Worm (Caenorhabditis elegans) whole organism, L1 larva: ENCODE results near the gene plk-1.

Experiments used
- alr-1 ChIP-seq: fragments of 200-800 bp; sonication (Bioruptor generic); optimal IDR thresholded peaks from 2 replicates; lab custom pipeline; 2018; ENCODE audit warnings: borderline replicate concordance, mild to moderate bottlenecking, missing genetic modification characterization, missing compliant biosample characterization
- fkh-10 ChIP-seq: sonication (generic microtip); optimal IDR thresholded peaks from 2 replicates; lab custom pipeline; 2017; ENCODE audit warnings: missing biosample characterization, missing genetic modification reagents, missing genetic modification characterization
- nhr-11 ChIP-seq: fragments of 150-350 bp; optimal IDR thresholded peaks from 2 replicates; lab custom pipeline; 2014; ENCODE audit warnings: missing biosample characterization, missing genetic modification characterization
- sox-4 ChIP-seq: sonication (generic microtip); optimal IDR thresholded peaks from 2 replicates; lab custom pipeline; 2016; ENCODE audit warnings: missing genetic modification characterization, missing compliant biosample characterization
- sup-37 ChIP-seq: fragments of 200-800 bp; sonication (Bioruptor generic); optimal IDR thresholded peaks from 2 replicates; lab custom pipeline; 2018; ENCODE audit warnings: mild to moderate bottlenecking, missing genetic modification characterization, missing compliant biosample characterization
- unc-62 ChIP-seq: fragments of 150-350 bp; optimal IDR thresholded peaks from 2 replicates; lab custom pipeline; 2014; ENCODE audit warnings: missing biosample characterization, missing genetic modification reagents, missing genetic modification characterization

DNA sequence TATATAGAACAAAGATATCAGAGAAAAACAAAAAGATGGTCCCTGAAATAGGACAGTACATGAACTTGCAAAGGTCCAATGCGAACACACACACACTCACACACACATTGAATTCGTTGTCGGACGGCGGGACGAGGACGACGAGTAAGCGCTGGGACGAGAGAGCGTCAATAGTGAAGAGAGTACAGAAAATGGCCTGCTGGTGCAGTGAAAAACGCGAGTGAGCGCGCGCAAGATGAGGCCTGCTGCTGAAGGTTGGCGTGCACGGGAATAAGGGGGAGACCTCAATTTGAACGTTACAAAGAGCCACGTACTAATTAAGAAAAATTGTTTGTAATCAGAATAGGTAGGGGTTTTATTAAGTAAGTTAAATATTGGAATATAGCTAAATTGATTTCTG is 25.8 kb downstream of the plk-1 start:
- TF ChIP-seq sox-4 (tag; lab: Kevin White, UChicago) (no peak), alr-1 (tag; lab: Kevin White, UChicago) (no peak), sup-37 (GFP tag; lab: Kevin White, UChicago) (no peak), unc-62 (GFP tag; lab: Kevin White, UChicago) (no peak), fkh-10 (GFP tag; lab: Kevin White, UChicago) (no peak), nhr-11 (tag; lab: Kevin White, UChicago) (no peak)
